Worm (Caenorhabditis elegans): Measurements from ENCODE around the gene rfp-1.
A peak's percentile ranks its signal among the peaks of the same experiment; 100 is the strongest.

The rfp-1 gene

DNA sequence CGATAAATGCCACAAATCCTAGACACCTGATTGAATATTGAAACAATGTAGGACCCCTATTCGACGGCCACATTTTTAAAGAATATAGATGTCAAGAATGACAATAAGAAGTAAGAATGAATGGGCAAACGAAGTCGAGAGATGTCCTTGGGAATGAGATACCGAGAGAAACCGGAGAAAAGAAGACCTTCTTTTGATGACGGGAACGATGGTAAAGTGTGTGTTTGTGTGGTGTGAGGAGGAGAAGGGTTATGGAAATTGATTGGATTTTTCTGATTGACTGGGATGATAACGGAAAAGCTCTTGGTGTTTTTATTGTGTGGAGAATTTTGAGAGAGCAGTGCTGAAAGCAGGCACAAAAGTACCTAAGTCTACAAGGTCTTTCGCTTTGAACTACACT is 10.2 kb downstream of the rfp-1 start, which contains the start of gene R05D3.9:
R05D3.9 (minus strand) TSS at position 101 of the 400 bp plus-strand sequence.
- TF ChIP-seq ceh-14 (tag; optimal IDR thresholded peaks at IDR 0.05) (no peak), madf-2 (tag; optimal IDR thresholded peaks at IDR 0.05) (no peak), elt-2 (tag; optimal IDR thresholded peaks at IDR 0.05) (no peak), ttx-3 (tag; optimal IDR thresholded peaks at IDR 0.05) (no peak), pat-9 (tag; optimal IDR thresholded peaks at IDR 0.05) (no peak), ets-4 (tag; optimal IDR thresholded peaks at IDR 0.05) (no peak), pqm-1 (tag; optimal IDR thresholded peaks at IDR 0.05) (no peak), ahr-1 (tag; optimal IDR thresholded peaks at IDR 0.05) (no peak), pha-4 (tag; optimal IDR thresholded peaks at IDR 0.05) (no peak), dmd-4 (tag; optimal IDR thresholded peaks at IDR 0.05; ENCODE audit: borderline replicate concordance) (no peak), rnt-1 (tag; optimal IDR thresholded peaks at IDR 0.05) (no peak), F13H6.1 (tag; optimal IDR thresholded peaks at IDR 0.05) (no peak), gmeb-2 (tag; optimal IDR thresholded peaks at IDR 0.05) (no peak), ceh-45 (GFP tag; IDR thresholded peaks at IDR 0.05) (no peak), ceh-24 (tag; optimal IDR thresholded peaks at IDR 0.05) (no peak), C08G9.2 (tag; optimal IDR thresholded peaks at IDR 0.05) (no peak)

DNA sequence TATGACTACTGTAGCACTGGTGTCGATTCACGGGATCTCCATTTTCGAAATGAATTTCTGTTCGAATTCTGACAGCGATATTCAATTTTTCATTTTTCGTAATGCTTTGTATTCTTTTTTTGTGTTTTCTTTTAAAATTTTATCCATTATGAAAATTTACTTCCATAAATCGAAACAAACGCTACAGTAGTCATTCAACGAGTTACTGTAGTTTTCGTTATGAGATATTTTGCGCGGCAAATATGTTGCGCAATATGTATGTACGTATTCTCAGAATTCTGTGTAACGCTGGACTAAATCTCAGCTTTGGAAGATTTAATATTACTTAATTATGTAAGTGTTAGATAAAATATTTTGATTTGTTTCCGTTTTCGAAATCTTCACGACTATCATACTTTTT is 10.8 kb downstream of the rfp-1 start:
- TF ChIP-seq ceh-22 (tag; optimal IDR thresholded peaks at IDR 0.05), result no peak
- TF ChIP-seq hlh-15 (tag; optimal IDR thresholded peaks at IDR 0.05), result no peak

DNA sequence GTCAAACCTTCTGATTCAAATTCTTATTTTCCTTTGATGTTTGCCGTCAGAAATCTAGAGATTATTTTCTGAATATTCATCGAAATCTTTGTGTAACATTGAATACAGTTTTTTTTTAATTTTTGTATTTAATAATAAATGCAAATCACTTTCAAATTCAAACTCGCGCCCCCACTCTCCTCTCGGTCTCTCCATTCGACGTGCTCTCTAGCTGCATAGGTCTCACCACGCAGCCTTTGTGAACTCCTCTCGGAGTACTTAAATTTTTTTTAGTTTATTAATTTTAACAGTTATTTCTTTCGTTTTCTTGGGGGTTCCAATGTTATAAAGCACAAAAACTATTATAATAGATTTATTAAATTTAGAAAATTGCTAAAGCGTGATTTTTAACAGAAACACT is 11.8 kb downstream of the rfp-1 start:
- TF ChIP-seq ceh-6 (GFP tag; optimal IDR thresholded peaks at IDR 0.05) (no peak), ceh-48 (tag; optimal IDR thresholded peaks at IDR 0.05) (no peak), ceh-24 (tag; optimal IDR thresholded peaks at IDR 0.05) (no peak), lim-6 (tag; optimal IDR thresholded peaks at IDR 0.05) (no peak), hlh-6 (tag; optimal IDR thresholded peaks at IDR 0.05) (no peak), nfya-1 (tag; optimal IDR thresholded peaks at IDR 0.05) (no peak), pha-4 (tag; optimal IDR thresholded peaks at IDR 0.05) (no peak), ahr-1 (tag; optimal IDR thresholded peaks at IDR 0.05) (no peak), tbx-7 (tag; optimal IDR thresholded peaks at IDR 0.05) (no peak), elt-2 (tag; optimal IDR thresholded peaks at IDR 0.05) (no peak), F13H6.1 (tag; optimal IDR thresholded peaks at IDR 0.05) (no peak), fkh-6 (tag; optimal IDR thresholded peaks at IDR 0.05) (no peak), ceh-14 (tag; optimal IDR thresholded peaks at IDR 0.05) (no peak), che-1 (tag; optimal IDR thresholded peaks at IDR 0.05) (no peak), ref-2 (tag; optimal IDR thresholded peaks at IDR 0.05) (no peak), npax-4 (tag; optimal IDR thresholded peaks at IDR 0.05) (no peak), Y22D7AL.16 (tag; optimal IDR thresholded peaks at IDR 0.05) (no peak), unc-86 (tag; optimal IDR thresholded peaks at IDR 0.05) (no peak)

DNA sequence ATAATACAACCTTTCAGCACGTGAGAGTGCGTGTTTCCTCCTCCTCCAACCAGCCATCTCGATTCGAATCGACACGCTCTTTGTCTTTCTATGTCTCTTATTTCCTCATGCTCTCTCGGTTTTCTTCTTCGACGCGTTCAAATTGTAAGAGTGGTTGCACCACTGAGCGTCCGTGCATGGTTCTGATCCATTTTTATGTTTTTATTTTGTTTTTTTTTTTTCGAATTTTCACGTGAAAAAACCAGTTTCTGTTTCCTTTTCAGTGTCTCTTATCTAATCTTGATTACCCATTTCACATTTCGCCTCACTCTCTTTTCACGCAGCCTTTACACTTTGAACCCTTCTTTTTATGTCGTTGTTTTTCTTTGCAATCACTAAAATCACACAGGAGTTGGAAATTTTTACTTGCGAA is 12.4 kb downstream of the rfp-1 start:
- TF ChIP-seq pha-4 (tag; optimal IDR thresholded peaks at IDR 0.05) (no peak), ceh-31 (tag; optimal IDR thresholded peaks at IDR 0.05) (peak; percentile 1), npax-4 (tag; optimal IDR thresholded peaks at IDR 0.05) (no peak), hlh-30 (tag; optimal IDR thresholded peaks at IDR 0.05; ENCODE audit: insufficient read depth) (peak; percentile 20), syd-9 (tag; optimal IDR thresholded peaks at IDR 0.05) (no peak), hlh-8 (tag; optimal IDR thresholded peaks at IDR 0.05) (no peak), ceh-9 (tag; optimal IDR thresholded peaks at IDR 0.05) (no peak), tbx-7 (tag; optimal IDR thresholded peaks at IDR 0.05) (no peak), pag-3 (tag; optimal IDR thresholded peaks at IDR 0.05; ENCODE audit: borderline replicate concordance) (no peak), lin-11 (tag; optimal IDR thresholded peaks at IDR 0.05) (no peak), nfya-1 (tag; optimal IDR thresholded peaks at IDR 0.05) (peak; percentile 57), ztf-16 (tag; optimal IDR thresholded peaks at IDR 0.05) (no peak), dmd-4 (tag; optimal IDR thresholded peaks at IDR 0.05; ENCODE audit: borderline replicate concordance) (no peak)
